Fruit fly (Drosophila melanogaster) whole organism, embryonic: ENCODE data around the gene CG6126.

Experiments used
- Ada2b ChIP-seq: fragments of 200-800 bp; sonication (Bioruptor generic); IDR thresholded peaks from 2 replicates; pipeline ENCODE4 v1.3.6; 2022; ENCODE audit warnings: missing biosample characterization, missing genetic modification characterization
- BtbVII ChIP-seq: fragments of 200-800 bp; sonication (Bioruptor generic); optimal IDR thresholded peaks from 3 replicates; lab custom pipeline; 2017; ENCODE audit warnings: missing biosample characterization, mild to moderate bottlenecking, missing genetic modification characterization
- CG10565 ChIP-seq: fragments of 200-800 bp; sonication (Bioruptor generic); optimal IDR thresholded peaks from 3 replicates; lab custom pipeline; 2016; ENCODE audit warnings: missing biosample characterization, mild to moderate bottlenecking, missing genetic modification characterization
- CG11085 ChIP-seq: fragments of 200-800 bp; sonication (Bioruptor generic); IDR thresholded peaks from 2 replicates; pipeline ENCODE4 v1.3.6; 2022; ENCODE audit warnings: missing biosample characterization, missing genetic modification characterization
- CG12659 ChIP-seq: fragments of 200-800 bp; sonication (Bioruptor generic); optimal IDR thresholded peaks from 3 replicates; lab custom pipeline; 2017; ENCODE audit warnings: mild to moderate bottlenecking, missing biosample characterization, missing genetic modification reagents, missing genetic modification characterization
- CG17829 ChIP-seq: fragments of 200-800 bp; optimal IDR thresholded peaks from 2 replicates; lab custom pipeline; 2019; ENCODE audit warnings: missing biosample characterization, mild to moderate bottlenecking, missing genetic modification characterization, moderate library complexity
- CG18011 ChIP-seq: fragments of 200-800 bp; sonication (Bioruptor generic); optimal IDR thresholded peaks from 2 replicates; lab custom pipeline; 2017; ENCODE audit warnings: missing biosample characterization, missing genetic modification characterization, mild to moderate bottlenecking, moderate library complexity, missing genotype
- CG4328 ChIP-seq: fragments of 200-800 bp; sonication (Bioruptor generic); optimal IDR thresholded peaks from 3 replicates; lab custom pipeline; 2017; ENCODE audit warnings: missing biosample characterization, missing genetic modification reagents, missing genetic modification characterization
- CG4360 ChIP-seq: fragments of 200-800 bp; sonication (Bioruptor generic); IDR thresholded peaks from 2 replicates; pipeline ENCODE4 v1.3.6; 2022; ENCODE audit warnings: missing biosample characterization, missing genetic modification characterization
- CG4617 ChIP-seq: fragments of 200-800 bp; sonication (Bioruptor generic); optimal IDR thresholded peaks from 3 replicates; lab custom pipeline; 2016; ENCODE audit warnings: missing biosample characterization, missing genetic modification characterization, borderline replicate concordance
- CG4730 ChIP-seq: fragments of 200-800 bp; sonication (Bioruptor generic); IDR thresholded peaks from 2 replicates; pipeline ENCODE4 v1.3.6; 2022; ENCODE audit warnings: missing biosample characterization, missing genetic modification characterization
- CG4820 ChIP-seq: fragments of 200-800 bp; sonication (Bioruptor generic); optimal IDR thresholded peaks from 3 replicates; lab custom pipeline; 2016; ENCODE audit warnings: missing biosample characterization, missing genetic modification characterization
- CG5953 ChIP-seq: fragments of 200-800 bp; sonication (Bioruptor generic); IDR thresholded peaks from 2 replicates; pipeline ENCODE4 v1.3.6; 2022; ENCODE audit warnings: missing biosample characterization, missing genetic modification characterization
- CG6254 ChIP-seq: fragments of 200-800 bp; sonication (Bioruptor generic); optimal IDR thresholded peaks from 3 replicates; lab custom pipeline; 2017; ENCODE audit warnings: mild to moderate bottlenecking, missing biosample characterization, missing genetic modification reagents, missing genetic modification characterization
- CG6654 ChIP-seq: fragments of 200-800 bp; sonication (Bioruptor generic); optimal IDR thresholded peaks from 2 replicates; lab custom pipeline; 2017; ENCODE audit warnings: missing biosample characterization, mild to moderate bottlenecking, missing genetic modification characterization
- CG7271 ChIP-seq: fragments of 200-800 bp; sonication (Bioruptor generic); optimal IDR thresholded peaks from 2 replicates; lab custom pipeline; 2018; ENCODE audit warnings: missing biosample characterization, mild to moderate bottlenecking, missing genetic modification characterization, moderate library complexity
- CG7963 ChIP-seq: fragments of 200-800 bp; sonication (Bioruptor generic); IDR thresholded peaks from 3 replicates; pipeline ENCODE4 v1.3.6; 2022; ENCODE audit warnings: missing biosample characterization, missing genetic modification characterization; ENCODE audit not compliant: partially characterized antibody
- CG8765 ChIP-seq: fragments of 200-800 bp; sonication (Bioruptor generic); IDR thresholded peaks from 2 replicates; pipeline ENCODE4 v1.3.6; 2022; ENCODE audit warnings: missing biosample characterization, missing genetic modification characterization
- CG9817 ChIP-seq: fragments of 200-800 bp; sonication (Bioruptor generic); optimal IDR thresholded peaks from 2 replicates; lab custom pipeline; 2018; ENCODE audit warnings: missing biosample characterization, mild to moderate bottlenecking, missing genetic modification characterization, moderate library complexity
- Dbx ChIP-seq: fragments of 200-800 bp; sonication (Bioruptor generic); IDR thresholded peaks from 3 replicates; pipeline ENCODE4 v1.3.6; 2022; ENCODE audit warnings: missing biosample characterization, missing genetic modification characterization
- Gug ChIP-seq: fragments of 200-800 bp; sonication (Bioruptor generic); IDR thresholded peaks from 4 replicates; pipeline ENCODE4 v1.3.6; 2022; ENCODE audit warnings: missing biosample characterization, missing genetic modification characterization
- HmgZ ChIP-seq: fragments of 200-800 bp; sonication (Bioruptor generic); optimal IDR thresholded peaks from 2 replicates; lab custom pipeline; 2018; ENCODE audit warnings: missing biosample characterization, mild to moderate bottlenecking, missing genetic modification characterization
- Jarid2 ChIP-seq: fragments of 200-800 bp; sonication (Bioruptor generic); optimal IDR thresholded peaks from 3 replicates; lab custom pipeline; 2017; ENCODE audit warnings: mild to moderate bottlenecking, missing biosample characterization, missing genetic modification reagents, missing genetic modification characterization
- Rx ChIP-seq: fragments of 200-800 bp; sonication (Bioruptor generic); IDR thresholded peaks from 2 replicates; pipeline ENCODE4 v1.3.6; 2022; ENCODE audit warnings: missing biosample characterization, missing genetic modification characterization
- Ssrp ChIP-seq: fragments of 200-800 bp; sonication (Bioruptor generic); optimal IDR thresholded peaks from 2 replicates; lab custom pipeline; 2018; ENCODE audit warnings: missing biosample characterization, mild to moderate bottlenecking, missing genetic modification characterization, moderate library complexity
- TFAM ChIP-seq: fragments of 200-800 bp; sonication (Bioruptor generic); optimal IDR thresholded peaks from 2 replicates; lab custom pipeline; 2017; ENCODE audit warnings: missing biosample characterization, missing genetic modification characterization, inconsistent platforms
- abd-A ChIP-seq: fragments of 200-800 bp; sonication (Bioruptor generic); optimal IDR thresholded peaks from 3 replicates; lab custom pipeline; 2019; ENCODE audit warnings: missing biosample characterization, mild to moderate bottlenecking, missing genetic modification characterization, moderate library complexity
- bsh ChIP-seq, 2 experiments: fragments of 200-800 bp; sonication (Bioruptor generic); optimal IDR thresholded peaks; 2 replicates each; lab custom pipeline; 2017 to 2018; ENCODE audit warnings: mild to moderate bottlenecking in 2 of 2, missing biosample characterization in 2 of 2, missing genetic modification characterization in 2 of 2, moderate library complexity in 1 of 2
- chinmo ChIP-seq: fragments of 200-800 bp; sonication (Bioruptor generic); IDR thresholded peaks from 4 replicates; pipeline ENCODE4 v1.3.6; 2022; ENCODE audit warnings: missing biosample characterization, missing genetic modification characterization; ENCODE audit not compliant: partially characterized antibody
- ci ChIP-seq: fragments of 200-800 bp; sonication (Bioruptor generic); IDR thresholded peaks from 3 replicates; pipeline ENCODE4 v1.3.6; 2022; ENCODE audit warnings: missing biosample characterization, missing genetic modification characterization
- dati ChIP-seq: fragments of 200-800 bp; sonication (Bioruptor generic); IDR thresholded peaks from 2 replicates; pipeline ENCODE4 v1.3.6; 2022; ENCODE audit warnings: missing biosample characterization, missing genetic modification characterization
- dimm ChIP-seq: fragments of 200-800 bp; sonication (Bioruptor generic); IDR thresholded peaks from 2 replicates; pipeline ENCODE4 v1.3.6; 2022; ENCODE audit warnings: missing biosample characterization, missing genetic modification characterization
- ewg ChIP-seq: fragments of 200-800 bp; sonication (Bioruptor generic); optimal IDR thresholded peaks from 3 replicates; lab custom pipeline; 2017; ENCODE audit warnings: mild to moderate bottlenecking, missing biosample characterization, missing genetic modification reagents, missing genetic modification characterization
- fd96Cb ChIP-seq: fragments of 200-800 bp; sonication (Bioruptor generic); optimal IDR thresholded peaks from 2 replicates; lab custom pipeline; 2018; ENCODE audit warnings: missing biosample characterization, mild to moderate bottlenecking, missing genetic modification characterization, moderate library complexity
- gcm ChIP-seq: fragments of 200-800 bp; sonication (Bioruptor generic); optimal IDR thresholded peaks from 2 replicates; lab custom pipeline; 2019; ENCODE audit warnings: missing biosample characterization, mild to moderate bottlenecking, missing genetic modification characterization, moderate library complexity
- h ChIP-seq: fragments of >200 bp; optimal IDR thresholded peaks from 2 replicates; lab custom pipeline; 2017
- hkb ChIP-seq, 2 experiments: fragments of 200-800 bp in 1 of 2; fragments of >200 bp in 1 of 2; sonication (Bioruptor generic) in 1 of 2; IDR thresholded peaks in 1 of 2; optimal IDR thresholded peaks in 1 of 2; 2 replicates each; pipeline versions ENCODE4 v1.3.6 to Lab custom; 2017 to 2022; ENCODE audit warnings: missing biosample characterization in 1 of 2, missing genetic modification characterization in 1 of 2
- lilli ChIP-seq: fragments of 200-800 bp; sonication (Bioruptor generic); optimal IDR thresholded peaks from 3 replicates; lab custom pipeline; 2016; ENCODE audit warnings: missing biosample characterization, missing genetic modification characterization
- luna ChIP-seq: fragments of 200-800 bp; sonication (Bioruptor generic); optimal IDR thresholded peaks from 2 replicates; lab custom pipeline; 2016; ENCODE audit warnings: missing biosample characterization, missing genetic modification characterization
- pros ChIP-seq: fragments of 200-800 bp; sonication (Bioruptor generic); optimal IDR thresholded peaks from 3 replicates; lab custom pipeline; 2019; ENCODE audit warnings: missing biosample characterization, mild to moderate bottlenecking, missing genetic modification characterization, moderate library complexity
- run ChIP-seq: fragments of 200-800 bp; sonication (Bioruptor generic); optimal IDR thresholded peaks from 3 replicates; lab custom pipeline; 2018; ENCODE audit warnings: missing biosample characterization, mild to moderate bottlenecking, missing genetic modification characterization
- scrt ChIP-seq: fragments of 200-800 bp; sonication (Bioruptor generic); optimal IDR thresholded peaks from 2 replicates; lab custom pipeline; 2018; ENCODE audit warnings: missing biosample characterization, mild to moderate bottlenecking, missing genetic modification characterization, moderate library complexity
- sens ChIP-seq: fragments of 200-800 bp; sonication (Bioruptor generic); peaks from one replicate; lab custom pipeline; 2016; ENCODE audit warnings: missing biosample characterization, missing genetic modification characterization
- sens-2 ChIP-seq: fragments of 200-800 bp; sonication (Bioruptor generic); IDR thresholded peaks from 2 replicates; pipeline ENCODE4 v1.3.6; 2022; ENCODE audit warnings: missing biosample characterization, missing genetic modification characterization
- sob ChIP-seq: fragments of 200-800 bp; sonication (Bioruptor generic); IDR thresholded peaks from 2 replicates; pipeline ENCODE4 v1.3.6; 2022; ENCODE audit warnings: missing biosample characterization, missing genetic modification characterization
- sr ChIP-seq: fragments of 200-800 bp; sonication (Bioruptor generic); IDR thresholded peaks from 3 replicates; pipeline ENCODE4 v1.3.6; 2022; ENCODE audit warnings: missing biosample characterization, missing genetic modification characterization
- toy ChIP-seq: fragments of 200-800 bp; sonication (Bioruptor generic); IDR thresholded peaks from 2 replicates; pipeline ENCODE4 v1.3.6; 2022; ENCODE audit warnings: missing biosample characterization, missing genetic modification characterization
- wek ChIP-seq: fragments of 200-800 bp; sonication (Bioruptor generic); optimal IDR thresholded peaks from 3 replicates; lab custom pipeline; 2018; ENCODE audit warnings: missing biosample characterization, mild to moderate bottlenecking, missing genetic modification characterization, moderate library complexity
- zen ChIP-seq: fragments of 200-800 bp; sonication (Bioruptor generic); optimal IDR thresholded peaks from 3 replicates; lab custom pipeline; 2018; ENCODE audit warnings: missing biosample characterization, mild to moderate bottlenecking, missing genetic modification characterization, moderate library complexity

The CG6126 gene

dm6 chr3R:16245298-16246098 is 42.6 kb upstream of the CG6126 start:
- TF ChIP-seq fd96Cb = no peak
- TF ChIP-seq hkb (optimal IDR thresholded peaks at IDR 0.05; lab: Kevin White, UChicago) = no peak
- TF ChIP-seq hkb (GFP tag; IDR thresholded peaks at IDR 0.05; lab: Robert Waterston, UW) = no peak
- no peak for TF ChIP-seq wek (GFP tag; lab: Kevin White, UChicago)
- no peak for TF ChIP-seq CG7271 (tag; lab: Kevin White, UChicago)
- TF ChIP-seq abd-A (tag; lab: Kevin White, UChicago) = peak; percentile 36
- TF ChIP-seq Ada2b = no peak
- no peak for TF ChIP-seq ewg (GFP tag; lab: Kevin White, UChicago)
- TF ChIP-seq toy (GFP tag; lab: Robert Waterston, UW) = no peak
- TF ChIP-seq h (lab: Kevin White, UChicago) = no peak
- no peak for TF ChIP-seq lilli (GFP tag; lab: Kevin White, UChicago)
- no peak for TF ChIP-seq sr (GFP tag; lab: Robert Waterston, UW)
- TF ChIP-seq gcm = no peak
- TF ChIP-seq bsh (GFP tag; optimal IDR thresholded peaks at IDR 0.05; lab: Kevin White, UChicago) = no peak
- no peak for TF ChIP-seq CG7963 (GFP tag; lab: Robert Waterston, UW)
- TF ChIP-seq CG10565 = no peak
- TF ChIP-seq Rx = no peak
- TF ChIP-seq CG5953 (GFP tag; lab: Robert Waterston, UW) = no peak
- no peak for TF ChIP-seq CG8765 (GFP tag; lab: Robert Waterston, UW)
- no peak for TF ChIP-seq sens (GFP tag; lab: Kevin White, UChicago)
- TF ChIP-seq scrt = no peak
- no peak for TF ChIP-seq CG4730
- TF ChIP-seq CG4328 (GFP tag; lab: Kevin White, UChicago) = no peak
- TF ChIP-seq Ssrp (tag; lab: Kevin White, UChicago) = no peak
- TF ChIP-seq dimm (GFP tag; lab: Robert Waterston, UW) = no peak
- peak; percentile 42 for TF ChIP-seq pros
- no peak for TF ChIP-seq CG18011 (GFP tag; lab: Kevin White, UChicago)
- peak; percentile 48 for TF ChIP-seq CG4360 (GFP tag; lab: Robert Waterston, UW)
- no peak for TF ChIP-seq Jarid2
- TF ChIP-seq Gug (GFP tag; lab: Robert Waterston, UW) = no peak
- peak; percentile 68; the same call in 1 of the 4 replicates for TF ChIP-seq chinmo (GFP tag; lab: Robert Waterston, UW)
- no peak for TF ChIP-seq CG4820 (GFP tag; lab: Kevin White, UChicago)
- 0 out of 3 replicates have a peak, but pooled peaks have one; percentile 29 for TF ChIP-seq Dbx
- no peak for TF ChIP-seq CG11085 (GFP tag; lab: Robert Waterston, UW)
- TF ChIP-seq CG6254 = no peak
- TF ChIP-seq sens-2 (GFP tag; lab: Robert Waterston, UW) = no peak
- no peak for TF ChIP-seq run (tag; lab: Kevin White, UChicago)
- TF ChIP-seq sob (GFP tag; lab: Robert Waterston, UW) = no peak
- no peak for TF ChIP-seq luna (GFP tag; lab: Kevin White, UChicago)
- no peak for TF ChIP-seq HmgZ (tag; lab: Kevin White, UChicago)
- TF ChIP-seq CG17829 (tag; lab: Kevin White, UChicago) = no peak
- no peak for TF ChIP-seq zen
- TF ChIP-seq dati = no peak
- TF ChIP-seq ci (GFP tag; lab: Robert Waterston, UW) = peak; percentile 58; the same call in 1 of the 3 replicates
- TF ChIP-seq BtbVII = no peak
- TF ChIP-seq CG4617 = no peak
- no peak for TF ChIP-seq TFAM
- TF ChIP-seq CG6654 = no peak
- TF ChIP-seq CG9817 (tag; lab: Kevin White, UChicago) = no peak
- TF ChIP-seq CG12659 (GFP tag; lab: Kevin White, UChicago) = no peak
